Fruit fly (Drosophila melanogaster) whole organism, embryonic: ENCODE measurements around the gene Usp5.

Experiments
- Adf1 ChIP-seq: fragments of 200-800 bp; sonication (Bioruptor generic); IDR thresholded peaks from 2 replicates; pipeline ENCODE4 v1.3.6; 2022; ENCODE audit warnings: missing biosample characterization, missing genetic modification characterization
- Bteb2 ChIP-seq: fragments of 200-800 bp; sonication (Bioruptor generic); optimal IDR thresholded peaks from 2 replicates; lab custom pipeline; 2016; ENCODE audit warnings: missing biosample characterization, missing genetic modification characterization
- CG10209 ChIP-seq: fragments of 200-800 bp; sonication (Bioruptor generic); optimal IDR thresholded peaks from 3 replicates; lab custom pipeline; 2017; ENCODE audit warnings: missing biosample characterization, mild to moderate bottlenecking, missing genetic modification characterization, missing genetic modification reagents
- CG10267 ChIP-seq: fragments of 200-800 bp; sonication (Bioruptor generic); optimal IDR thresholded peaks from 2 replicates; lab custom pipeline; 2018; ENCODE audit warnings: missing biosample characterization, mild to moderate bottlenecking, missing genetic modification characterization, moderate library complexity
- CG12071 ChIP-seq: fragments of 200-800 bp; sonication (Bioruptor generic); optimal IDR thresholded peaks from 3 replicates; lab custom pipeline; 2018; ENCODE audit warnings: missing biosample characterization, mild to moderate bottlenecking, missing genetic modification characterization
- CG12155 ChIP-seq: fragments of 200-800 bp; sonication (Bioruptor generic); optimal IDR thresholded peaks from 3 replicates; lab custom pipeline; 2016; ENCODE audit warnings: missing biosample characterization, missing genetic modification characterization
- CG12769 ChIP-seq: fragments of 200-800 bp; sonication (Bioruptor generic); optimal IDR thresholded peaks from 2 replicates; lab custom pipeline; 2019; ENCODE audit warnings: missing biosample characterization, mild to moderate bottlenecking, missing genetic modification characterization, moderate library complexity
- CG13894 ChIP-seq: fragments of 200-800 bp; sonication (Bioruptor generic); optimal IDR thresholded peaks from 3 replicates; lab custom pipeline; 2018; ENCODE audit warnings: missing biosample characterization, mild to moderate bottlenecking, missing genetic modification characterization, moderate library complexity
- CG2129 ChIP-seq: fragments of 200-800 bp; sonication (Bioruptor generic); IDR thresholded peaks from 2 replicates; pipeline ENCODE4 v1.3.6; 2022; ENCODE audit warnings: missing biosample characterization, missing genetic modification characterization; ENCODE audit not compliant: partially characterized antibody
- CG2712 ChIP-seq: fragments of 200-800 bp; optimal IDR thresholded peaks from 3 replicates; lab custom pipeline; 2019; ENCODE audit warnings: missing biosample characterization, mild to moderate bottlenecking, missing genetic modification characterization, moderate library complexity
- CG2889 ChIP-seq: fragments of 200-800 bp; sonication (Bioruptor generic); IDR thresholded peaks from 3 replicates; pipeline ENCODE4 v1.3.6; 2022; ENCODE audit warnings: missing biosample characterization, missing genetic modification characterization
- CG32772 ChIP-seq: fragments of 200-800 bp; sonication (Bioruptor generic); IDR thresholded peaks from 2 replicates; pipeline ENCODE4 v1.3.6; 2022; ENCODE audit warnings: missing biosample characterization, missing genetic modification characterization
- CG33557 ChIP-seq: fragments of 200-800 bp; sonication (Bioruptor generic); optimal IDR thresholded peaks from 2 replicates; lab custom pipeline; 2019; ENCODE audit warnings: missing biosample characterization, mild to moderate bottlenecking, missing genetic modification characterization, moderate library complexity
- CG4328 ChIP-seq: fragments of 200-800 bp; sonication (Bioruptor generic); optimal IDR thresholded peaks from 3 replicates; lab custom pipeline; 2017; ENCODE audit warnings: missing biosample characterization, missing genetic modification reagents, missing genetic modification characterization
- CG4617 ChIP-seq: fragments of 200-800 bp; sonication (Bioruptor generic); optimal IDR thresholded peaks from 3 replicates; lab custom pipeline; 2016; ENCODE audit warnings: missing biosample characterization, missing genetic modification characterization, borderline replicate concordance
- CG4730 ChIP-seq: fragments of 200-800 bp; sonication (Bioruptor generic); IDR thresholded peaks from 2 replicates; pipeline ENCODE4 v1.3.6; 2022; ENCODE audit warnings: missing biosample characterization, missing genetic modification characterization
- CG8388 ChIP-seq: fragments of 200-800 bp; sonication (Bioruptor generic); optimal IDR thresholded peaks from 2 replicates; lab custom pipeline; 2019; ENCODE audit warnings: missing biosample characterization, mild to moderate bottlenecking, missing genetic modification characterization, moderate library complexity
- Dbx ChIP-seq: fragments of 200-800 bp; sonication (Bioruptor generic); IDR thresholded peaks from 3 replicates; pipeline ENCODE4 v1.3.6; 2022; ENCODE audit warnings: missing biosample characterization, missing genetic modification characterization
- Hand ChIP-seq: fragments of 200-800 bp; sonication (Bioruptor generic); optimal IDR thresholded peaks from 2 replicates; lab custom pipeline; 2017; ENCODE audit warnings: mild to moderate bottlenecking, missing biosample characterization, missing genetic modification reagents, missing genetic modification characterization
- HmgZ ChIP-seq: fragments of 200-800 bp; sonication (Bioruptor generic); optimal IDR thresholded peaks from 2 replicates; lab custom pipeline; 2018; ENCODE audit warnings: missing biosample characterization, mild to moderate bottlenecking, missing genetic modification characterization
- Hmr ChIP-seq: fragments of 200-800 bp; sonication (Bioruptor generic); optimal IDR thresholded peaks from 3 replicates; lab custom pipeline; 2017; ENCODE audit warnings: mild to moderate bottlenecking, missing biosample characterization, missing genetic modification reagents, missing genetic modification characterization
- Kr ChIP-seq: fragments of 200-800 bp; sonication (Bioruptor generic); optimal IDR thresholded peaks from 2 replicates; lab custom pipeline; 2017; ENCODE audit warnings: missing biosample characterization, mild to moderate bottlenecking, missing genetic modification characterization
- MBD-R2 ChIP-seq: fragments of 200-800 bp; sonication (Bioruptor generic); IDR thresholded peaks from 2 replicates; pipeline ENCODE4 v1.3.6; 2022; ENCODE audit warnings: missing biosample characterization, missing genetic modification characterization
- Mes4 ChIP-seq: fragments of 200-800 bp; sonication (Bioruptor generic); optimal IDR thresholded peaks from 2 replicates; lab custom pipeline; 2016; ENCODE audit warnings: missing biosample characterization, missing genetic modification characterization
- Mrtf ChIP-seq: fragments of 200-800 bp; sonication (Bioruptor generic); IDR thresholded peaks from 3 replicates; pipeline ENCODE4 v1.3.6; 2022; ENCODE audit warnings: missing biosample characterization, missing genetic modification characterization
- Scr ChIP-seq: fragments of 200-800 bp; sonication (Bioruptor generic); IDR thresholded peaks from 2 replicates; pipeline ENCODE4 v1.3.6; 2022; ENCODE audit warnings: missing biosample characterization, missing genetic modification characterization; ENCODE audit not compliant: partially characterized antibody
- TFAM ChIP-seq: fragments of 200-800 bp; sonication (Bioruptor generic); optimal IDR thresholded peaks from 2 replicates; lab custom pipeline; 2017; ENCODE audit warnings: missing biosample characterization, missing genetic modification characterization, inconsistent platforms
- Tbp ChIP-seq: fragments of >200 bp; optimal IDR thresholded peaks from 2 replicates; lab custom pipeline; 2018; ENCODE audit warnings: missing biosample characterization, missing genetic modification characterization
- aop ChIP-seq: fragments of 200-800 bp; sonication (Bioruptor generic); IDR thresholded peaks from 2 replicates; pipeline ENCODE4 v1.3.6; 2022; ENCODE audit warnings: missing biosample characterization, missing genetic modification characterization
- az2 ChIP-seq: fragments of 200-800 bp; sonication (Bioruptor generic); optimal IDR thresholded peaks from 3 replicates; lab custom pipeline; 2016; ENCODE audit warnings: missing biosample characterization, missing genetic modification characterization
- cato ChIP-seq: fragments of 200-800 bp; sonication (Bioruptor generic); optimal IDR thresholded peaks from 2 replicates; lab custom pipeline; 2016; ENCODE audit warnings: missing biosample characterization, missing genetic modification characterization, borderline replicate concordance
- dmrt11E ChIP-seq: fragments of 200-800 bp; sonication (Bioruptor generic); optimal IDR thresholded peaks from 3 replicates; lab custom pipeline; 2018; ENCODE audit warnings: missing biosample characterization, mild to moderate bottlenecking, missing genetic modification characterization, moderate library complexity
- esg ChIP-seq: fragments of 200-800 bp; sonication (Bioruptor generic); conservative IDR thresholded peaks from 2 replicates; pipeline ENCODE4 v1.3.6; 2022; ENCODE audit warnings: missing biosample characterization, missing genetic modification characterization
- ewg ChIP-seq: fragments of 200-800 bp; sonication (Bioruptor generic); optimal IDR thresholded peaks from 3 replicates; lab custom pipeline; 2017; ENCODE audit warnings: mild to moderate bottlenecking, missing biosample characterization, missing genetic modification reagents, missing genetic modification characterization
- exex ChIP-seq: fragments of 200-800 bp; sonication (Bioruptor generic); optimal IDR thresholded peaks from 4 replicates; lab custom pipeline; 2018; ENCODE audit warnings: missing biosample characterization, mild to moderate bottlenecking, missing genetic modification characterization, moderate library complexity
- gfzf ChIP-seq: fragments of 200-800 bp; sonication (Bioruptor generic); optimal IDR thresholded peaks from 2 replicates; lab custom pipeline; 2016; ENCODE audit warnings: missing biosample characterization, mild to moderate bottlenecking, missing genetic modification characterization, moderate library complexity
- gsb ChIP-seq: fragments of 200-800 bp; sonication (Bioruptor generic); IDR thresholded peaks from 2 replicates; pipeline ENCODE4 v1.3.6; 2022; ENCODE audit warnings: missing biosample characterization, missing genetic modification characterization
- inv ChIP-seq: fragments of 200-800 bp; sonication (Bioruptor generic); IDR thresholded peaks from 2 replicates; pipeline ENCODE4 v1.3.6; 2022; ENCODE audit warnings: missing biosample characterization, missing genetic modification characterization; ENCODE audit not compliant: partially characterized antibody
- pfk ChIP-seq: fragments of 200-800 bp; sonication (Bioruptor generic); optimal IDR thresholded peaks from 2 replicates; lab custom pipeline; 2018; ENCODE audit warnings: missing biosample characterization, mild to moderate bottlenecking, missing genetic modification characterization, moderate library complexity
- phol ChIP-seq: fragments of 200-800 bp; sonication (Bioruptor generic); optimal IDR thresholded peaks from 3 replicates; lab custom pipeline; 2018; ENCODE audit warnings: missing biosample characterization, mild to moderate bottlenecking, missing genetic modification characterization, moderate library complexity
- ro ChIP-seq: fragments of 200-800 bp; sonication (Bioruptor generic); IDR thresholded peaks from 2 replicates; pipeline ENCODE4 v1.3.6; 2022; ENCODE audit warnings: missing biosample characterization, missing genetic modification characterization
- sd ChIP-seq: fragments of 200-800 bp; sonication (Bioruptor generic); optimal IDR thresholded peaks from 3 replicates; lab custom pipeline; 2018; ENCODE audit warnings: missing biosample characterization, mild to moderate bottlenecking, missing genetic modification characterization, moderate library complexity
- sob ChIP-seq: fragments of 200-800 bp; sonication (Bioruptor generic); IDR thresholded peaks from 2 replicates; pipeline ENCODE4 v1.3.6; 2022; ENCODE audit warnings: missing biosample characterization, missing genetic modification characterization
- ssp ChIP-seq: fragments of 200-800 bp; sonication (Bioruptor generic); IDR thresholded peaks from 2 replicates; pipeline ENCODE4 v1.3.6; 2022; ENCODE audit warnings: missing biosample characterization, missing genetic modification characterization
- tna ChIP-seq: fragments of 200-800 bp; sonication (Bioruptor generic); IDR thresholded peaks from 2 replicates; pipeline ENCODE4 v1.3.6; 2022; ENCODE audit warnings: missing biosample characterization, missing genetic modification characterization; ENCODE audit not compliant: partially characterized antibody
- wdn ChIP-seq: fragments of 200-800 bp; sonication (Bioruptor generic); IDR thresholded peaks from 2 replicates; pipeline ENCODE4 v1.3.6; 2022; ENCODE audit warnings: missing biosample characterization, missing genetic modification characterization
- wor ChIP-seq: fragments of 200-800 bp; sonication (Bioruptor generic); IDR thresholded peaks from 2 replicates; pipeline ENCODE4 v1.3.6; 2022; ENCODE audit warnings: missing biosample characterization, missing genetic modification characterization
- zf30C ChIP-seq: fragments of 200-800 bp; sonication (Bioruptor generic); optimal IDR thresholded peaks from 3 replicates; lab custom pipeline; 2018; ENCODE audit warnings: missing biosample characterization, mild to moderate bottlenecking, missing genetic modification characterization

Usp5 gene

dm6 chr3L:3106908-3107821, 41.0 kb downstream of the Usp5 start, which contains the start of gene Cht7 (continued):
- peak; percentile 88 for TF ChIP-seq CG2712
- peak; percentile 79 for TF ChIP-seq zf30C (GFP tag; lab: Kevin White, UChicago)
- TF ChIP-seq CG33557 (GFP tag; lab: Kevin White, UChicago), result peak; percentile 67
- TF ChIP-seq CG4730 (GFP tag; lab: Robert Waterston, UW), result peak; percentile 80
- TF ChIP-seq Tbp (GFP tag; lab: Kevin White, UChicago), result no peak
- peak; percentile 82 for TF ChIP-seq ewg (GFP tag; lab: Kevin White, UChicago)
- peak; percentile 65; the same call in 1 of the 2 replicates for TF ChIP-seq wdn
- peak; percentile 55 for TF ChIP-seq CG4328 (GFP tag; lab: Kevin White, UChicago)
- peak; percentile 77 for TF ChIP-seq wor (GFP tag; lab: Robert Waterston, UW)
- TF ChIP-seq aop (GFP tag; lab: Robert Waterston, UW), result no peak
- peak; percentile 65 for TF ChIP-seq Hand (GFP tag; lab: Kevin White, UChicago)
- peak; percentile 76 for TF ChIP-seq CG12155
- no peak for TF ChIP-seq Kr (GFP tag; lab: Kevin White, UChicago)
- no peak for TF ChIP-seq tna (GFP tag; lab: Robert Waterston, UW)
- peak; percentile 87 for TF ChIP-seq phol
- no peak for TF ChIP-seq CG2129 (GFP tag; lab: Robert Waterston, UW)
- TF ChIP-seq Bteb2 (GFP tag; lab: Kevin White, UChicago), result peak; percentile 74
- peak; percentile 51 for TF ChIP-seq Mes4 (GFP tag; lab: Kevin White, UChicago)
- TF ChIP-seq CG13894 (tag; lab: Kevin White, UChicago), result peak; percentile 43
- TF ChIP-seq ro (GFP tag; lab: Robert Waterston, UW), result peak; percentile 61; the same call in 1 of the 2 replicates
- peak; percentile 62 for TF ChIP-seq CG4617 (GFP tag; lab: Kevin White, UChicago)
- peak; percentile 86 for TF ChIP-seq CG8388 (GFP tag; lab: Kevin White, UChicago)
- peak; percentile 88 for TF ChIP-seq az2 (GFP tag; lab: Kevin White, UChicago)
- peak; percentile 80 for TF ChIP-seq ssp (GFP tag; lab: Robert Waterston, UW)
- TF ChIP-seq sob (GFP tag; lab: Robert Waterston, UW), result peak; percentile 83
- TF ChIP-seq Adf1 (GFP tag; lab: Robert Waterston, UW), result peak; percentile 90
- TF ChIP-seq dmrt11E (tag; lab: Kevin White, UChicago), result peak; percentile 78
- no peak for TF ChIP-seq pfk (GFP tag; lab: Kevin White, UChicago)
- TF ChIP-seq CG12769, result peak; percentile 78
- peak; percentile 83 for TF ChIP-seq Dbx
- TF ChIP-seq sd, result peak; percentile 72
- TF ChIP-seq CG32772 (GFP tag; lab: Robert Waterston, UW), result peak; percentile 72
- TF ChIP-seq exex (tag; lab: Kevin White, UChicago), result peak; percentile 15
- TF ChIP-seq MBD-R2 (GFP tag; lab: Robert Waterston, UW), result peak; percentile 49
- TF ChIP-seq esg, result peak; percentile 79
- no peak for TF ChIP-seq gfzf (GFP tag; lab: Kevin White, UChicago)
- peak; percentile 90 for TF ChIP-seq Hmr
- TF ChIP-seq CG10209, result peak; percentile 89
- no peak for TF ChIP-seq Scr (GFP tag; lab: Robert Waterston, UW)
- no peak for TF ChIP-seq TFAM
- TF ChIP-seq CG2889, result peak; percentile 55; the same call in 2 of the 3 replicates
- TF ChIP-seq cato (GFP tag; lab: Kevin White, UChicago), result peak; percentile 60
- peak; percentile 71 for TF ChIP-seq CG12071 (GFP tag; lab: Kevin White, UChicago)
- peak; percentile 86 for TF ChIP-seq Mrtf (GFP tag; lab: Robert Waterston, UW)
- TF ChIP-seq CG10267 (tag; lab: Kevin White, UChicago), result peak; percentile 82
- peak; percentile 91 for TF ChIP-seq HmgZ (tag; lab: Kevin White, UChicago)
- peak; percentile 71 for TF ChIP-seq gsb
- TF ChIP-seq inv, result no peak
